Fruit fly (Drosophila melanogaster) whole organism, prepupa: ENCODE data around the gene Cp7Fc.

Source experiments
- Blimp-1 ChIP-seq: fragments of 200-800 bp; sonication (Bioruptor generic); optimal IDR thresholded peaks from 3 replicates; lab custom pipeline; 2017; ENCODE audit warnings: missing biosample characterization, missing genetic modification characterization, mild to moderate bottlenecking, moderate library complexity, missing genetic modification reagents
- CG10631 ChIP-seq: fragments of 200-800 bp; sonication (Bioruptor generic); optimal IDR thresholded peaks from 2 replicates; lab custom pipeline; 2016; ENCODE audit warnings: missing biosample characterization, missing genetic modification characterization
- CG10669 ChIP-seq: fragments of 200-800 bp; sonication (Bioruptor generic); optimal IDR thresholded peaks from 3 replicates; lab custom pipeline; 2018; ENCODE audit warnings: missing biosample characterization, mild to moderate bottlenecking, missing genetic modification characterization, moderate library complexity
- CG11762 ChIP-seq: fragments of 200-800 bp; sonication (Bioruptor generic); optimal IDR thresholded peaks from 3 replicates; lab custom pipeline; 2016; ENCODE audit warnings: missing biosample characterization, missing genetic modification characterization; ENCODE audit not compliant: insufficient read depth
- CG11902 ChIP-seq: fragments of 200-800 bp; sonication (Bioruptor generic); optimal IDR thresholded peaks from 3 replicates; lab custom pipeline; 2016; ENCODE audit warnings: missing biosample characterization, missing genetic modification characterization
- CG15336 ChIP-seq: fragments of 200-800 bp; sonication (Bioruptor generic); IDR thresholded peaks from 2 replicates; pipeline ENCODE4 v1.3.6; 2022; ENCODE audit warnings: missing biosample characterization, missing genetic modification characterization
- CG1621 ChIP-seq: fragments of 200-800 bp; sonication (Bioruptor generic); optimal IDR thresholded peaks from 3 replicates; lab custom pipeline; 2018; ENCODE audit warnings: missing biosample characterization, mild to moderate bottlenecking, missing genetic modification characterization
- CG3032 ChIP-seq: fragments of 200-800 bp; optimal IDR thresholded peaks from 2 replicates; lab custom pipeline; 2019; ENCODE audit warnings: missing biosample characterization, mild to moderate bottlenecking, missing genetic modification characterization, moderate library complexity
- CG31627 ChIP-seq: fragments of 200-800 bp; sonication (Bioruptor generic); optimal IDR thresholded peaks from 3 replicates; lab custom pipeline; 2016; ENCODE audit warnings: missing biosample characterization, missing genetic modification characterization
- CG32006 ChIP-seq: fragments of 200-800 bp; sonication (Bioruptor generic); optimal IDR thresholded peaks from 3 replicates; lab custom pipeline; 2017; ENCODE audit warnings: missing biosample characterization, mild to moderate bottlenecking, missing genetic modification characterization
- CG34406 ChIP-seq: fragments of 200-800 bp; sonication (Bioruptor generic); optimal IDR thresholded peaks from 3 replicates; lab custom pipeline; 2016; ENCODE audit warnings: missing biosample characterization, missing genetic modification characterization
- CG6276 ChIP-seq: fragments of 200-800 bp; sonication (Bioruptor generic); optimal IDR thresholded peaks from 2 replicates; lab custom pipeline; 2017; ENCODE audit warnings: missing biosample characterization, mild to moderate bottlenecking, missing genetic modification characterization
- CG6792 ChIP-seq: fragments of 200-800 bp; sonication (Bioruptor generic); optimal IDR thresholded peaks from 3 replicates; lab custom pipeline; 2016; ENCODE audit warnings: missing biosample characterization, missing genetic modification characterization
- CG6808 ChIP-seq: fragments of 200-800 bp; sonication (Bioruptor generic); optimal IDR thresholded peaks from 3 replicates; lab custom pipeline; 2017; ENCODE audit warnings: missing biosample characterization, missing genetic modification characterization, mild to moderate bottlenecking, moderate library complexity, missing genetic modification reagents
- CG6854 ChIP-seq: fragments of 200-800 bp; sonication (Bioruptor generic); optimal IDR thresholded peaks from 2 replicates; lab custom pipeline; 2017; ENCODE audit warnings: missing biosample characterization, mild to moderate bottlenecking, missing genetic modification characterization
- CG8119 ChIP-seq: fragments of 200-800 bp; sonication (Bioruptor generic); IDR thresholded peaks from 3 replicates; pipeline ENCODE4 v1.3.6; 2022; ENCODE audit warnings: missing biosample characterization, missing genetic modification characterization
- Eip75B ChIP-seq: fragments of 200-800 bp; sonication (Bioruptor generic); optimal IDR thresholded peaks from 3 replicates; lab custom pipeline; 2016; ENCODE audit warnings: missing biosample characterization, missing genetic modification characterization
- Eip93F ChIP-seq: fragments of 200-800 bp; sonication (Bioruptor generic); optimal IDR thresholded peaks from 2 replicates; lab custom pipeline; 2016; ENCODE audit warnings: missing biosample characterization, mild to moderate bottlenecking, missing genetic modification characterization
- Ets21C ChIP-seq: fragments of 200-800 bp; sonication (Bioruptor generic); optimal IDR thresholded peaks from 3 replicates; lab custom pipeline; 2016; ENCODE audit warnings: missing biosample characterization, missing genetic modification characterization
- Hr39 ChIP-seq: fragments of 200-800 bp; sonication (Bioruptor generic); optimal IDR thresholded peaks from 2 replicates; lab custom pipeline; 2016; ENCODE audit warnings: missing biosample characterization, missing genetic modification characterization
- Met ChIP-seq: fragments of 200-800 bp; sonication (Bioruptor generic); optimal IDR thresholded peaks from 3 replicates; lab custom pipeline; 2016; ENCODE audit warnings: missing biosample characterization, missing genetic modification characterization
- OdsH ChIP-seq: fragments of 200-800 bp; sonication (Bioruptor generic); optimal IDR thresholded peaks from 3 replicates; lab custom pipeline; 2016; ENCODE audit warnings: missing biosample characterization, missing genetic modification characterization
- Smox ChIP-seq: fragments of 200-800 bp; sonication (Bioruptor generic); optimal IDR thresholded peaks from 3 replicates; lab custom pipeline; 2016; ENCODE audit warnings: missing biosample characterization, missing genetic modification characterization
- Sox102F ChIP-seq: fragments of 200-800 bp; sonication (Bioruptor generic); optimal IDR thresholded peaks from 2 replicates; lab custom pipeline; 2016; ENCODE audit warnings: missing biosample characterization, mild to moderate bottlenecking, missing genetic modification characterization
- Sox14 ChIP-seq: fragments of 200-800 bp; sonication (Bioruptor generic); optimal IDR thresholded peaks from 3 replicates; lab custom pipeline; 2016; ENCODE audit warnings: missing biosample characterization, missing genetic modification characterization
- achi ChIP-seq: fragments of 200-800 bp; sonication (Bioruptor generic); optimal IDR thresholded peaks from 3 replicates; lab custom pipeline; 2016; ENCODE audit warnings: missing biosample characterization, missing genetic modification characterization
- acj6 ChIP-seq: fragments of 200-800 bp; sonication (Bioruptor generic); optimal IDR thresholded peaks from 3 replicates; lab custom pipeline; 2016; ENCODE audit warnings: missing biosample characterization, missing genetic modification characterization
- dac ChIP-seq: fragments of 200-800 bp; sonication (Bioruptor generic); optimal IDR thresholded peaks from 2 replicates; lab custom pipeline; 2017; ENCODE audit warnings: missing biosample characterization, mild to moderate bottlenecking, missing genetic modification characterization
- dsx ChIP-seq: fragments of 200-800 bp; optimal IDR thresholded peaks from 3 replicates; lab custom pipeline; 2019; ENCODE audit warnings: missing biosample characterization, mild to moderate bottlenecking, missing genetic modification characterization, moderate library complexity; ENCODE audit not compliant: poor library complexity, severe bottlenecking
- eg ChIP-seq: fragments of 200-800 bp; sonication (Bioruptor generic); IDR thresholded peaks from 3 replicates; pipeline ENCODE4 v1.3.6; 2022; ENCODE audit warnings: missing biosample characterization, missing genetic modification characterization
- esn ChIP-seq: fragments of 200-800 bp; sonication (Bioruptor generic); optimal IDR thresholded peaks from 2 replicates; lab custom pipeline; 2016; ENCODE audit warnings: missing biosample characterization, mild to moderate bottlenecking, missing genetic modification characterization, moderate library complexity
- fd59A ChIP-seq: fragments of 200-800 bp; sonication (Bioruptor generic); optimal IDR thresholded peaks from 2 replicates; lab custom pipeline; 2017; ENCODE audit warnings: missing biosample characterization, mild to moderate bottlenecking, missing genetic modification characterization, missing genetic modification reagents
- fd85E ChIP-seq: fragments of 200-800 bp; sonication (Bioruptor generic); optimal IDR thresholded peaks from 3 replicates; lab custom pipeline; 2016; ENCODE audit warnings: missing biosample characterization, missing genetic modification characterization
- fkh ChIP-seq: fragments of 200-800 bp; sonication (Bioruptor generic); optimal IDR thresholded peaks from 3 replicates; lab custom pipeline; 2017; ENCODE audit warnings: missing biosample characterization, mild to moderate bottlenecking, missing genetic modification characterization, moderate library complexity
- net ChIP-seq: fragments of 200-800 bp; sonication (Bioruptor generic); optimal IDR thresholded peaks from 3 replicates; lab custom pipeline; 2016; ENCODE audit warnings: missing biosample characterization, missing genetic modification characterization
- salr ChIP-seq, 2 experiments: fragments of 200-800 bp; sonication (Bioruptor generic); optimal IDR thresholded peaks; 3 replicates each; lab custom pipeline; 2016 to 2018; ENCODE audit warnings: missing biosample characterization in 2 of 2, missing genetic modification characterization in 2 of 2, mild to moderate bottlenecking in 1 of 2
- svp ChIP-seq: fragments of 200-800 bp; sonication (Bioruptor generic); peaks from one replicate; lab custom pipeline; 2016; ENCODE audit warnings: missing biosample characterization, missing genetic modification characterization

The Cp7Fc gene

DNA sequence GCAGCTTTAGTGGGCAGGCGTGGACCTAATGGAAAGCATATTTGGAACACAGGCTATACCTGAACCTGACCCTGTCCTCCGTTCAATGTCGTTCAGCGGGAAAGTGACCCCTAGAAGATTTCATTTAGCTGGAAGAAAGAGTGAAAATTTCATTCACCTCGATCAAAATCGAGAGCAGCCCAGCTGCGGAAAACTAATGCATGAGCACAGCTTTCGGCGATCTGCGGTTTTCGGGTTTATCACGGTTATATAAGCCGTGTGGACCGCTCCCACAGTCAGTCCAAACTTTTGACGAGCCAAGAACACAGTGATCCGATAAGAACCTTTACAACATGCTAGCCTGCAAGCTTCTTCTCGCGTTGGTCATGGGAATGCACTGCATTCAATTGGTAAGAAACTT lies 6.3 kb upstream of the Cp7Fc start, which contains the start of gene Cp7Fa:
Cp7Fa (plus strand) TSS at position 301 of the 400 bp plus-strand sequence.
- TF ChIP-seq CG6792 (GFP tag; lab: Kevin White, UChicago) (no peak), CG11902 (no peak), acj6 (GFP tag; lab: Kevin White, UChicago) (no peak), Hr39 (no peak), CG3032 (tag; lab: Kevin White, UChicago) (no peak), CG32006 (GFP tag; lab: Kevin White, UChicago) (no peak), Met (no peak), Eip93F (GFP tag; lab: Kevin White, UChicago) (no peak), fd85E (no peak), CG10669 (GFP tag; lab: Kevin White, UChicago) (no peak), fd59A (GFP tag; lab: Kevin White, UChicago) (no peak), Eip75B (GFP tag; lab: Kevin White, UChicago) (no peak), Ets21C (GFP tag; lab: Kevin White, UChicago) (no peak), CG11762 (GFP tag; lab: Kevin White, UChicago) (no peak)
- TF ChIP-seq, all 60 proteins: peak for 0

dm6 chrX:8473339-8473887 lies 3.5 kb upstream of the Cp7Fc start, which contains the start of gene Cp7Fb:
Cp7Fb (plus strand) TSS chrX:8473837.
- TF ChIP-seq Sox102F (GFP tag; lab: Kevin White, UChicago) (no peak), acj6 (GFP tag; lab: Kevin White, UChicago) (no peak), CG15336 (GFP tag; lab: Robert Waterston, UW) (no peak), fkh (no peak), Sox14 (GFP tag; lab: Kevin White, UChicago) (no peak), Smox (no peak)

- TF ChIP-seq net (GFP tag; lab: Kevin White, UChicago) (no peak), CG6854 (GFP tag; lab: Kevin White, UChicago) (no peak), CG6276 (GFP tag; lab: Kevin White, UChicago) (no peak), CG10631 (no peak), fkh (no peak), esn (GFP tag; lab: Kevin White, UChicago) (no peak), CG32006 (GFP tag; lab: Kevin White, UChicago) (no peak), salr (GFP tag; optimal IDR thresholded peaks at IDR 0.05; lab: Kevin White, UChicago) (no peak), CG6792 (GFP tag; lab: Kevin White, UChicago) (no peak), svp (GFP tag; lab: Kevin White, UChicago) (no peak), Eip93F (GFP tag; lab: Kevin White, UChicago) (no peak), dac (GFP tag; lab: Kevin White, UChicago) (no peak), CG31627 (GFP tag; lab: Kevin White, UChicago) (no peak), dsx (GFP tag; lab: Kevin White, UChicago) (no peak)
Measured at dm6 chrX:8475657-8476056, 1.3 kb upstream of the Cp7Fc start.

dm6 chrX:8479031-8479568 lies 2.2 kb downstream of the Cp7Fc start, which contains the start of gene Cp36:
Cp36 (plus strand) TSS chrX:8479319.
- TF ChIP-seq esn (GFP tag; lab: Kevin White, UChicago) (no peak), acj6 (GFP tag; lab: Kevin White, UChicago) (no peak), CG6808 (GFP tag; lab: Kevin White, UChicago) (no peak), CG11762 (GFP tag; lab: Kevin White, UChicago) (no peak), Hr39 (no peak), achi (GFP tag; lab: Kevin White, UChicago) (no peak), CG8119 (GFP tag; lab: Robert Waterston, UW) (no peak), fd85E (no peak), eg (GFP tag; lab: Robert Waterston, UW) (no peak), CG1621 (tag; lab: Kevin White, UChicago) (no peak), net (GFP tag; lab: Kevin White, UChicago) (no peak), Eip75B (GFP tag; lab: Kevin White, UChicago) (no peak), CG34406 (GFP tag; lab: Kevin White, UChicago) (no peak), CG6792 (GFP tag; lab: Kevin White, UChicago) (no peak), CG11902 (no peak), OdsH (no peak), Blimp-1 (GFP tag; lab: Kevin White, UChicago) (no peak), Sox14 (GFP tag; lab: Kevin White, UChicago) (no peak)
